Fruit fly (Drosophila melanogaster) Kc167 (cell line): ENCODE data around the gene BicD.

Source experiments
- Myc ChIP-seq: fragments of >200 bp; optimal IDR thresholded peaks from 2 replicates; lab custom pipeline; 2017; ENCODE audit warnings: missing external identifiers
- Sin3A ChIP-seq: fragments of >200 bp; optimal IDR thresholded peaks from 2 replicates; lab custom pipeline; 2018; ENCODE audit warnings: missing external identifiers
- h ChIP-seq: fragments of >200 bp; optimal IDR thresholded peaks from 3 replicates; lab custom pipeline; 2018; ENCODE audit warnings: missing external identifiers
- insv ChIP-seq: fragments of >200 bp; optimal IDR thresholded peaks from 3 replicates; lab custom pipeline; 2018; ENCODE audit warnings: missing external identifiers
- psq ChIP-seq: fragments of >200 bp; optimal IDR thresholded peaks from 2 replicates; lab custom pipeline; 2017; ENCODE audit warnings: missing external identifiers
- ttk ChIP-seq: sonication (Bioruptor generic); optimal IDR thresholded peaks from 2 replicates; lab custom pipeline; 2017; ENCODE audit warnings: missing external identifiers

BicD gene

DNA sequence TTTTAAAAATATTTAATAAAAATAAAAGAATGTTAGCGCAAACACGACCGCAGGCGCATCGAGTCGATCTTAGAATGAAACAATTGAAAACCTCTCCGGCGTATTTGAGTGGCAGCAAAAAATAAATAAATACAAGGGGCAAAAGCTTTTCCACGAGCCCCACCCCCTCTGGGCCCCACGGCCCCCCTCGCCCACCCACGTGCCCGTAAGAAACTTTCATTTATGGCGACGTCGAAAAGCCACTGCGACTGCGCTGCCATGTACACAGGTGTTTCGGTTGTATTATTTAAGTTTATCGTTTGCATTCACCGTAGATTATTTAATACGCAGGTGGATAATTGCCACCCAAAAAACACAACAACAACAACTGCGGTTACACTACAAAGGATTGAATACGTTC, 24.6 kb downstream of the BicD start:
- TF ChIP-seq h (no peak), insv (no peak), ttk (no peak), Myc (lab: Kevin White, UChicago) (no peak), Sin3A (lab: Kevin White, UChicago) (no peak), psq (lab: Kevin White, UChicago) (no peak)

DNA sequence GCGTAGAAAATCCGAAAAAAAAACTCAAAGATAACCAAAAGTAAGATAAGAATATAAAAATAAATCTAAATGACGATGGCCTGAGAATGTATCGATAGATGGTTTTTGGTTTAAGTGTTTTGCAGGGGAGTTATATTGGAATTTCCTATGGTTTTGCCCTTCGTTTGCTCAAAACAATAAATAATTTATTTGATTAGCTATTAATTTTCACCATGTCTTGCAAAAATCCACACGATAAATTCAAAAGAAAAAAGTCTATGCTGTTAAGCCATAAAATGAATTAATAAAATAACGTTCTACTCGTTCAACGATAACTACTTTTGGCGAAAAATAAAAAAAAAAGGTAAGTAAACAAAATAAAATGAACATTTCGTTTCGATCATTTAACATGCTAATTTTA, 25.9 kb downstream of the BicD start:
- TF ChIP-seq ttk (no peak), h (no peak), Myc (lab: Kevin White, UChicago) (no peak), psq (lab: Kevin White, UChicago) (no peak), insv (no peak), Sin3A (lab: Kevin White, UChicago) (no peak)

DNA sequence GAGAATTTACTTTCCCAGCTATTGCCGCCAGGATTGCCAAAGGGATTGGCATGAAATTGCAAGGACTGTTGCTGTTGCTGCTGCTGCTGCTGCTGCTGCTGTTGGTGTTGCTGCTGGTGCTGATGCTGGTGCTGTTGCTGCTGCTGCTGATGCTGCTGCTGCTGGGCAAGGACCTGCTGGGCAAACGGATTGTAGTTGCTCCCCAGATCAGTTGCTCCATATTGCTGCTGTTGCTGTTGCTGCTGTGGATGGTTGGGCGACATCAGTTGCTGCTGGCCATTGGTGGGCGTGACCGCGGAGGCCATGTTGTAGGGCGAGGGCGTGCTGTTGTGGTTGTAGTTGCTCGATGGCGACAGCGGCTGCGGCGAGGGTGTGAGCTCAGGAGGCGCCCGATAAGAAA, 35.4 kb downstream of the BicD start:
- TF ChIP-seq Myc (lab: Kevin White, UChicago) = no peak
- TF ChIP-seq Sin3A (lab: Kevin White, UChicago) = no peak
- no peak for TF ChIP-seq h
- no peak for TF ChIP-seq insv
- no peak for TF ChIP-seq ttk
- TF ChIP-seq psq (lab: Kevin White, UChicago) = no peak

DNA sequence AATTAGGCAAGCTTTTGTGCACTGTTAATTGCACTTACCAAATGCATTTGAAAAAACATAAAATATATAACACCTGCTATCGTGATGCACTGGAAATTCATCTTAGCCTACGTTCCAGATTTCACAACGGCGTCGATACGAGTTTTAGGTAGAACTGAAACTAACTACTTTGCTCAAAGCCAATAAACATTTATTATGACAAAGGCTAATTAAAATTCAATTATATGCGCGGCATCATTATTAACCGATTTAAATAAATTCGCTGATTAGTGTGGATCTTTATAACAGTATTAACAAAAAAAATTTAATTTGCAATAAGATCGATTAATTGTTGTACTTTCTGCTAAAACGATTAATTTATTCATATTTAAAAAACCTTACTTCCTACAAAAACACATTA, 36.5 kb downstream of the BicD start, which contains the start of gene CG33928:
TSS of gene CG33928 (minus strand) at position 101 of the 400 bp plus-strand sequence.
- TF ChIP-seq insv (no peak), ttk (no peak), psq (lab: Kevin White, UChicago) (no peak), Sin3A (lab: Kevin White, UChicago) (no peak), h (no peak), Myc (lab: Kevin White, UChicago) (no peak)

DNA sequence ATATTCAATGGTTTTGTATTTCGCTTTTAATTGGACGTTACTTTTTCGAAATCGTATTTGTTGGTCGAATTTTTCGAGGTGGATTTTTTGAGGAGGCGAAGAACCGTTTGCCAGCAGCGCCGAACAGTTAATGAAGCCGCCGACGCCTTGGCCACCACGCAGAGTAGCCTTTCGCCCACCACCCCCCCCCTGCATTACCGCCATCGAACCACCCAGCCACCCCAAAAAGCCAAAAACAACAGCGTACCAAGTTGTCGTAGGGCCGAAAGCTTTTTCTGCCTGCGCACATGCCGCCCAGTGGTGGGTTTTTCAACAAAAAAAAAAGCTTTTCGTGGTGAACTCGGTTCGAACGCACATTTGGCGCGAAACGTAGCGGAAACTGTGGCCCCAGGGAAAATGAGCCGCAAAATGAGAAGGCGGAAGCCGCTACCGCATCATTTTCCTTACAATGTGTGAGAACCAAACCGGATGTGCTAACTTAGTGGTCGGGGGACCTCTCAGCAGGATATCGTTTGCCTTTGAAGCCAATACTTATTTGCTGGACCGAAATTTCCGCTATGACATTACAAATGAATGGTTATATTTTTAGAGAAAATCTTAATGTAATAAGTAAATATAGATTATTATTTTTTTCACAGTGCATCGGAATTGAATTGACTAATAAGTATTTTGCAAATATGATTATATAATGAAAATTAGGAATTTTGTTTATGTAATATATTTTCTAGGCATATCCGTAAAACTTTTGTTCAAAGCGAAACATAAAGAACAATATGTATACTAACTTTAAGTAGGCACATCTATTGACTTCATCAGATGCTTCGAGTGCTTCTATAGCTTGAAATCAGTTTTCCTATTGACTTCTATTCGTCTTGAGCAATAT, 39.7 kb downstream of the BicD start, which contains the start of the genes Dif and CG5043:
TSS of gene Dif (minus strand) at position 132 of the 883 bp plus-strand sequence.
TSS of gene CG5043 (plus strand) at position 833 of the 883 bp plus-strand sequence.
- TF ChIP-seq ttk (no peak), psq (lab: Kevin White, UChicago) (no peak), insv (no peak), Sin3A (lab: Kevin White, UChicago) (no peak), h (no peak), Myc (lab: Kevin White, UChicago) (no peak)

DNA sequence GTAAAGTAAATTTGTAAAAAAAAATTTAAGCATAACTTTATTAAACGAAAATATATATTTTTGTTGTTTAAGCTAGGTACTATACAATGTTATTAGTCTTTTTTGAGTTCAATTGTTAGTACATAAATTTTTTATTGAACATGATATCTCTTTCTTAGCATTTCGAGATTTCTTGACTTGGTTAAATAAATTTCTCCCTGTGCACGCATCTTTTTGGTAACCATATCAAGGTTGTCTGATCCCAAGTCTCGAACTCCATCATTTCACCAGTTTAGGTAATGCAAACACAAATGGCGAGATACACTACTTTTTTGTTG, 41.7 kb downstream of the BicD start:
- TF ChIP-seq Myc (lab: Kevin White, UChicago) = no peak
- TF ChIP-seq insv = no peak
- no peak for TF ChIP-seq psq (lab: Kevin White, UChicago)
- no peak for TF ChIP-seq Sin3A (lab: Kevin White, UChicago)
- no peak for TF ChIP-seq ttk
- TF ChIP-seq h = no peak

DNA sequence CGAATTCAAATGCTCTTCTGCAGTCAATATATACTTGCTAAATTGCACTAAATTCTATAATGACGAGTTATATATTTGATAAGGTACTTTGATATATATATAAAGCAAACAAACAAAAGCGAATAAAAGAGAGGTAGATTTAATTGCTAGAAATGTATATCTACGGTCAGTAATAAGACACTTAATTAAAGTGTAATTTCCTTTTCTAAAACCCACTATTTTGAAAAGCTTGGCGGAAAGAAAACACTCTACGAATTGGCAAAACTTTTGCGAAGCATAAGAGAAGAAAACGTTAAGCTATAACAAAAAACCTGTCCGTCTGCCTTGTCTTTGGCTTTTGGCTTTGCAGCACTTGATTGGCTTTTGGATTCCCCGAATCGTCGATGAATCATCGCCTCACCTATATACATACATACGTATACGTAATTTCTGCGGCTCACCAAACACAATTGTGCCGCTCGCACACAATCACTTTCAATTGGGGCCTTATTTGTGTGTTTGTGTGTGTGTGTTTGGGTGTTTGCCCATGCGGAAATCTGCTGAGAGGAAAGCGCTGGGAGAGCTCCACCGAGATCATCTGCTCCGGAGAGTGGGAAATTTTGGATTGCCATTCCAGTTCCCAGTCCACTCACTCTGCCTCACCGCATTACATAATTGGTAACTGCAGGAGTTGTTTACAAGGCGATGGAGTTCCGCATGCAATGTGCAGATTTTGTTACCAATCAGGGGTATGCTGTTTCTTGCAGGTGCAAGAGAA, 42.2 kb downstream of the BicD start:
- TF ChIP-seq ttk = no peak
- TF ChIP-seq psq (lab: Kevin White, UChicago) = no peak
- no peak for TF ChIP-seq Myc (lab: Kevin White, UChicago)

DNA sequence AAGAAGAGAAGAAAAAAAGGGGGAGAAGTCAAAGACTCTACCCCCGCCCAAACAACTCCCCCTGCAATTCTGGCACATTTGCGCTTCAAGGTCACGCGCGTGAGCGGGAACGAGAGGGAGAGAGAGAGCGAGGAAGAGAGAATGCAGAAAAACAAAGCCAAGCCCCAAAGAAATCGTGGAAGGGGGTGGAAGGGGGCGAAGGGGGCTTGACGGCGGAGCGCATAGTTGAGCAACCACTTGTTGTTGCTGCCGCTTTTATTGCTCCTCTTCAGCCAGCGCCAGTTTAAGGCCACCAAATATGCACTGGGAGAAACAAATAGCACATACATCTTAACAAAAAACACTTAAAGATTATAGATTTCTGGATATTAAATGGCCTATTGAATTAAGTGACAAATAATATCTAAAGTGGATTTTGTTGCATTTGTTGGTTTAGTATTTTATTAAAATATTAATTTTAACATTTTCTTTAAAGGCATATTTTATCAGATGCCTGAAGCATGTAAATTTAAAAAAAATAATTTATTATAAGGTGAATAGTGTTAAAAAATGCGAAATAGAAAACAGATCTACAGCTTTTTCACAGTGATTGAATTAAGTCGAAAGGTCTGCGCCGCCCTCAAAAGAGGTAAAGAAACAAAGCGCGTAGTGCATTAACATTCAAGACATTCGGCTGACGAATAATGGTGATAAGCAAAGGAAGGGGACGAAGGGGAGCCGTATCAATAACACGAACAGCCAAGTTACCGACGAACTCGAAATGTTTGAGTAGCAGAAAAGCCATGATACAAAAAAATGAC, 43.0 kb downstream of the BicD start:
- no peak for TF ChIP-seq Sin3A (lab: Kevin White, UChicago)
- TF ChIP-seq insv = no peak
- TF ChIP-seq Myc (lab: Kevin White, UChicago) = no peak
- TF ChIP-seq h = no peak
- TF ChIP-seq ttk = no peak
- no peak for TF ChIP-seq psq (lab: Kevin White, UChicago)

DNA sequence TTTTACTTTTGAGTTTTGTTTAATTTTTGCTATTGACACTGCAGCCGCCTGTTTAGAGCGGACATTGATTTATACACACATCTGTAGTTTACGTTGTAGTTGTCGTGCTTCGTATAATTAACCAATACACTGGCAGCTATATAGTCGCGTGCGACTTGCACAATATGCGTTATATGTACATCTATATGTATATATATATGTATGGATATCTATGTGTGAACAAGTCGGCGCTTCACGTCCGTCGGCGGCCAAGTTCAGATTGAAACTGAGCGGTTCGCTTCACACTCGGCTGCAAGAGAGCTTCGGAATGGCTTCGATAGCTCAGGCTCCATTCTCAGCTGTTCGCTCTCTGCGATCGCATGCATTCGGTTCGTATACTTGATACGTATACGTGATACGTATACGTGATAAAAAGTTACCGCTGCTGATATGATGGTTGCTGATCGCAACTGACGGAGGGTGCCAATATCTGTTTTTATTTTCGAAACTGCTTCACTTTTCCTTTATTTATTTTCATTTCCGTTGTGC, 45.0 kb downstream of the BicD start:
- TF ChIP-seq ttk (no peak), psq (lab: Kevin White, UChicago) (no peak), insv (no peak), h (no peak), Sin3A (lab: Kevin White, UChicago) (no peak), Myc (lab: Kevin White, UChicago) (no peak)

DNA sequence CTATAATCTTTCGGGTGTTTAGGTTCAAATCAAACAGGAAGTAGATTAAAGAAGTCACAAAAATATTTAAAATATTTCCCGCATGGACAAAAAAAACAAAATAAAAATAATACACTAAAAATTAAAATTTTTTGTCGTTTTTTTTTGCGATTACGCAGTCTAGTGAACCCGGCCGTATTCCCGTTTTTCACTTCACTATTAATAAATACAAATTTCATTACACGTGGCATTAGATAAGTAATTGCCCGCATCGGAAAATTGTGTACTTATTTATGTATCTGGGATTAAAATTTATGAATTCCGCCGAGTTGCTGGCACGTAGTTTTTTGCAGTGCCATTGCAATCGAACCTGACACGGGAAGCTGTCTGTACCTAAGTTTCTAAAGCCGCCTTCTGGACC, 45.8 kb downstream of the BicD start:
- TF ChIP-seq ttk = no peak
- TF ChIP-seq psq (lab: Kevin White, UChicago) = no peak
- TF ChIP-seq Myc (lab: Kevin White, UChicago) = no peak
- no peak for TF ChIP-seq Sin3A (lab: Kevin White, UChicago)
- no peak for TF ChIP-seq insv
- TF ChIP-seq h = no peak

DNA sequence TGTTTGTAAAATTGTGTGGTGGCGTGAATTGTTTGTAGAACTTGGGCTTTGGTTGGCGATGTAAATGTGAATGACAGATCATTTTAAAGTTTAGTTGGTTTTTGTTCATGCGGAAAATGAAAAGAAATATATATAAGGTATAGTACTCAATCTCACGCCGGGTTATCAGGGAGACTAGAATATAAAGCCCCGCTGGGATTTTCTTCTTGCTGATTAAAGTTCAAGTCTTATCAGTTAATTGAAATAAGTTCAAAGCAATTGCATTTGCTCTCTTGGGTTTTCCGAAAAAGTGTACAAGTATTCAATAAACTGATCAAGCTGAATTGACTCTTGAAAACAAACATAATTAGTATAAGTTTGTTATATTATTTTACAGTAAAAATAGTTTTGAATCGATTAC, 47.6 kb downstream of the BicD start:
- TF ChIP-seq Myc (lab: Kevin White, UChicago) (no peak), Sin3A (lab: Kevin White, UChicago) (no peak), h (no peak), psq (lab: Kevin White, UChicago) (no peak), ttk (no peak), insv (no peak)

DNA sequence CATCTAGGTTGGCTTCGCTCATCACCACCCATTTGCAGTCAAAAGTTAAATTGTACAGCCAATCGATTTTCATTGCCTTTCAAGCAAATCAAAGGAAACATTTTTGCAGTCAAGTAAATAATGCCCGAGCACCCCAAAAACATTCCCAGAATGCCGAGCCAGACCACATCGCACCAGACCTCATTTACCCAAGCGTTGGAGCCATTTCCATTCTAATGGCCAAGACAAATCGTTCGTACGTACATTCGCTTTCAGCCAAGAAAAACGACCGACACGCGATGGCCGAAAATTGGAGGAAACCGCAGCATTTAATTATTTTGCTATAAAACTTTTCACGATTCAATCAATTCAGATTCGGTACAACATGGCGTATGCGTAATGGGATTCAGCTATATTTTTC, 48.0 kb downstream of the BicD start:
- TF ChIP-seq psq (lab: Kevin White, UChicago) = no peak
- TF ChIP-seq Myc (lab: Kevin White, UChicago) = no peak
- TF ChIP-seq ttk = no peak
- no peak for TF ChIP-seq Sin3A (lab: Kevin White, UChicago)
- TF ChIP-seq h = no peak
- TF ChIP-seq insv = no peak
